Fruit fly (Drosophila melanogaster) whole organism, embryonic: ENCODE results near the gene CG1703.
A peak's percentile ranks its signal among the peaks of the same experiment; 100 is the strongest.

ENCODE experiments used
- Atf3 ChIP-seq: fragments of 200-800 bp; sonication (Bioruptor generic); optimal IDR thresholded peaks from 3 replicates; lab custom pipeline; 2016; ENCODE audit warnings: missing biosample characterization, missing genetic modification characterization
- Blimp-1 ChIP-seq: fragments of 200-800 bp; sonication (Bioruptor generic); optimal IDR thresholded peaks from 3 replicates; lab custom pipeline; 2018; ENCODE audit warnings: missing biosample characterization, missing genetic modification characterization, mild to moderate bottlenecking, moderate library complexity, missing genetic modification reagents
- C15 ChIP-seq: fragments of 200-800 bp; sonication (Bioruptor generic); IDR thresholded peaks from 3 replicates; pipeline ENCODE4 v1.3.6; 2022; ENCODE audit warnings: missing biosample characterization, missing genetic modification characterization
- CG11093 ChIP-seq: fragments of 200-800 bp; sonication (Bioruptor generic); IDR thresholded peaks from 3 replicates; pipeline ENCODE4 v1.3.6; 2022; ENCODE audit warnings: missing biosample characterization, missing genetic modification characterization
- CG12219 ChIP-seq: fragments of 200-800 bp; sonication (Bioruptor generic); optimal IDR thresholded peaks from 3 replicates; lab custom pipeline; 2018; ENCODE audit warnings: missing biosample characterization, mild to moderate bottlenecking, missing genetic modification characterization
- CG12659 ChIP-seq: fragments of 200-800 bp; sonication (Bioruptor generic); optimal IDR thresholded peaks from 3 replicates; lab custom pipeline; 2017; ENCODE audit warnings: mild to moderate bottlenecking, missing biosample characterization, missing genetic modification reagents, missing genetic modification characterization
- CG13287 ChIP-seq: fragments of 200-800 bp; sonication (Bioruptor generic); IDR thresholded peaks from 2 replicates; pipeline ENCODE4 v1.3.6; 2022; ENCODE audit warnings: missing biosample characterization, missing genetic modification characterization; ENCODE audit not compliant: partially characterized antibody
- CG13624 ChIP-seq: fragments of 200-800 bp; sonication (Bioruptor generic); optimal IDR thresholded peaks from 2 replicates; lab custom pipeline; 2016; ENCODE audit warnings: missing biosample characterization, missing genetic modification characterization
- CG2120 ChIP-seq: fragments of 200-800 bp; sonication (Bioruptor generic); optimal IDR thresholded peaks from 3 replicates; lab custom pipeline; 2016; ENCODE audit warnings: missing biosample characterization, missing genetic modification characterization
- CG2199 ChIP-seq: fragments of 200-800 bp; sonication (Bioruptor generic); IDR thresholded peaks from 3 replicates; pipeline ENCODE4 v1.3.6; 2022; ENCODE audit warnings: missing biosample characterization, missing genetic modification characterization
- CG30020 ChIP-seq: fragments of 200-800 bp; optimal IDR thresholded peaks from 2 replicates; lab custom pipeline; 2019; ENCODE audit warnings: missing biosample characterization, mild to moderate bottlenecking, missing genetic modification characterization, moderate library complexity
- CG30403 ChIP-seq: fragments of 200-800 bp; sonication (Bioruptor generic); optimal IDR thresholded peaks from 3 replicates; lab custom pipeline; 2016; ENCODE audit warnings: missing biosample characterization, missing genetic modification characterization
- CG31224 ChIP-seq: fragments of 200-800 bp; sonication (Bioruptor generic); IDR thresholded peaks from 2 replicates; pipeline ENCODE4 v1.3.6; 2022; ENCODE audit warnings: missing biosample characterization, missing genetic modification characterization
- CG4282 ChIP-seq: fragments of 200-800 bp; sonication (Bioruptor generic); optimal IDR thresholded peaks from 2 replicates; lab custom pipeline; 2016; ENCODE audit warnings: missing biosample characterization, missing genetic modification characterization
- CG4854 ChIP-seq: fragments of 200-800 bp; sonication (Bioruptor generic); optimal IDR thresholded peaks from 2 replicates; lab custom pipeline; 2016; ENCODE audit warnings: missing biosample characterization, missing genetic modification characterization, inconsistent platforms
- CG5180 ChIP-seq: fragments of 200-800 bp; sonication (Bioruptor generic); optimal IDR thresholded peaks from 3 replicates; lab custom pipeline; 2017; ENCODE audit warnings: missing biosample characterization, missing genetic modification characterization, mild to moderate bottlenecking, moderate library complexity, missing genetic modification reagents
- CG6683 ChIP-seq: fragments of 200-800 bp; sonication (Bioruptor generic); optimal IDR thresholded peaks from 2 replicates; lab custom pipeline; 2017; ENCODE audit warnings: missing biosample characterization, mild to moderate bottlenecking, missing genetic modification characterization, missing genetic modification reagents
- CG6813 ChIP-seq: fragments of 200-800 bp; sonication (Bioruptor generic); optimal IDR thresholded peaks from 2 replicates; lab custom pipeline; 2017; ENCODE audit warnings: missing biosample characterization, missing genetic modification characterization, mild to moderate bottlenecking, moderate library complexity, missing genetic modification reagents
- CG8388 ChIP-seq: fragments of 200-800 bp; sonication (Bioruptor generic); optimal IDR thresholded peaks from 2 replicates; lab custom pipeline; 2019; ENCODE audit warnings: missing biosample characterization, mild to moderate bottlenecking, missing genetic modification characterization, moderate library complexity
- Camta ChIP-seq: fragments of 200-800 bp; sonication (Bioruptor generic); optimal IDR thresholded peaks from 2 replicates; lab custom pipeline; 2016; ENCODE audit warnings: missing biosample characterization, missing genetic modification characterization
- D19A ChIP-seq: fragments of 200-800 bp; optimal IDR thresholded peaks from 3 replicates; lab custom pipeline; 2019; ENCODE audit warnings: missing biosample characterization, mild to moderate bottlenecking, missing genetic modification characterization, moderate library complexity
- Dad ChIP-seq: fragments of 200-800 bp; sonication (Bioruptor generic); optimal IDR thresholded peaks from 3 replicates; lab custom pipeline; 2016; ENCODE audit warnings: missing biosample characterization, missing genetic modification characterization
- Doc2 ChIP-seq: fragments of 200-800 bp; sonication (Bioruptor generic); IDR thresholded peaks from 2 replicates; pipeline ENCODE4 v1.3.6; 2022; ENCODE audit warnings: missing biosample characterization, missing genetic modification characterization
- E2f1 ChIP-seq: fragments of 200-800 bp; sonication (Bioruptor generic); IDR thresholded peaks from 2 replicates; pipeline ENCODE4 v1.3.6; 2022; ENCODE audit warnings: missing biosample characterization, missing genetic modification characterization
- Fer1 ChIP-seq: fragments of 200-800 bp; sonication (Bioruptor generic); optimal IDR thresholded peaks from 2 replicates; lab custom pipeline; 2017; ENCODE audit warnings: missing biosample characterization, mild to moderate bottlenecking, missing genetic modification characterization
- Hey ChIP-seq: fragments of 200-800 bp; sonication (Bioruptor generic); optimal IDR thresholded peaks from 3 replicates; lab custom pipeline; 2018; ENCODE audit warnings: missing biosample characterization, mild to moderate bottlenecking, missing genetic modification characterization
- NC2α ChIP-seq: fragments of 200-800 bp; sonication (Bioruptor generic); optimal IDR thresholded peaks from 2 replicates; lab custom pipeline; 2016; ENCODE audit warnings: missing biosample characterization, missing genetic modification characterization
- PHDP ChIP-seq: fragments of 200-800 bp; sonication (Bioruptor generic); optimal IDR thresholded peaks from 3 replicates; lab custom pipeline; 2018; ENCODE audit warnings: missing biosample characterization, mild to moderate bottlenecking, missing genetic modification characterization, moderate library complexity
- Pdp1 ChIP-seq, 2 experiments: fragments of 200-800 bp; sonication (Bioruptor generic); optimal IDR thresholded peaks; 3 replicates each; lab custom pipeline; 2016; ENCODE audit warnings: missing biosample characterization in 2 of 2, missing genetic modification characterization in 2 of 2, mild to moderate bottlenecking in 1 of 2, moderate library complexity in 1 of 2
- Ravus ChIP-seq: fragments of 200-800 bp; sonication (Bioruptor generic); IDR thresholded peaks from 2 replicates; pipeline ENCODE4 v1.3.6; 2022; ENCODE audit warnings: missing biosample characterization, missing genetic modification characterization
- Rx ChIP-seq: fragments of 200-800 bp; sonication (Bioruptor generic); IDR thresholded peaks from 2 replicates; pipeline ENCODE4 v1.3.6; 2022; ENCODE audit warnings: missing biosample characterization, missing genetic modification characterization
- amos ChIP-seq: fragments of 200-800 bp; sonication (Bioruptor generic); IDR thresholded peaks from 2 replicates; pipeline ENCODE4 v1.3.6; 2022; ENCODE audit warnings: missing biosample characterization, missing genetic modification characterization; ENCODE audit not compliant: partially characterized antibody
- chif ChIP-seq, 2 experiments: fragments of 200-800 bp; sonication (Bioruptor generic); optimal IDR thresholded peaks; 3 replicates each; lab custom pipeline; 2016; ENCODE audit warnings: missing biosample characterization in 2 of 2, missing genetic modification characterization in 2 of 2
- chm ChIP-seq: fragments of 200-800 bp; sonication (Bioruptor generic); IDR thresholded peaks from 2 replicates; pipeline ENCODE4 v1.3.6; 2022; ENCODE audit warnings: missing biosample characterization, missing genetic modification characterization
- ci ChIP-seq: fragments of 200-800 bp; sonication (Bioruptor generic); IDR thresholded peaks from 3 replicates; pipeline ENCODE4 v1.3.6; 2022; ENCODE audit warnings: missing biosample characterization, missing genetic modification characterization
- corto ChIP-seq: fragments of 200-800 bp; sonication (Bioruptor generic); optimal IDR thresholded peaks from 2 replicates; lab custom pipeline; 2016; ENCODE audit warnings: missing biosample characterization, mild to moderate bottlenecking, missing genetic modification characterization, moderate library complexity
- danr ChIP-seq: fragments of 200-800 bp; sonication (Bioruptor generic); IDR thresholded peaks from 2 replicates; pipeline ENCODE4 v1.3.6; 2022; ENCODE audit warnings: missing biosample characterization, missing genetic modification characterization
- dmrt99B ChIP-seq: fragments of 200-800 bp; sonication (Bioruptor generic); optimal IDR thresholded peaks from 2 replicates; lab custom pipeline; 2018; ENCODE audit warnings: missing biosample characterization, mild to moderate bottlenecking, missing genetic modification characterization, moderate library complexity
- dysf ChIP-seq: fragments of 200-800 bp; sonication (Bioruptor generic); IDR thresholded peaks from 3 replicates; pipeline ENCODE4 v1.3.6; 2022; ENCODE audit warnings: missing biosample characterization, missing genetic modification characterization
- kay ChIP-seq: fragments of 200-800 bp; sonication (Bioruptor generic); optimal IDR thresholded peaks from 2 replicates; lab custom pipeline; 2016; ENCODE audit warnings: missing biosample characterization, missing genetic modification characterization
- lmd ChIP-seq: fragments of 200-800 bp; sonication (Bioruptor generic); IDR thresholded peaks from 2 replicates; pipeline ENCODE4 v1.3.6; 2022; ENCODE audit warnings: missing biosample characterization, missing genetic modification characterization
- mam ChIP-seq: fragments of 200-800 bp; sonication (Bioruptor generic); optimal IDR thresholded peaks from 3 replicates; lab custom pipeline; 2016; ENCODE audit warnings: missing biosample characterization, missing genetic modification characterization
- mld ChIP-seq: fragments of 200-800 bp; sonication (Bioruptor generic); IDR thresholded peaks from 3 replicates; pipeline ENCODE4 v1.3.6; 2022; ENCODE audit warnings: missing biosample characterization, missing genetic modification characterization; ENCODE audit not compliant: partially characterized antibody
- nerfin-1 ChIP-seq: fragments of 200-800 bp; sonication (Bioruptor generic); optimal IDR thresholded peaks from 3 replicates; lab custom pipeline; 2019; ENCODE audit warnings: missing biosample characterization, mild to moderate bottlenecking, missing genetic modification characterization, moderate library complexity
- otp ChIP-seq: fragments of 200-800 bp; sonication (Bioruptor generic); IDR thresholded peaks from 3 replicates; pipeline ENCODE4, ENCODE4 v1.3.6; 2022; ENCODE audit warnings: missing biosample characterization, missing genetic modification characterization
- pnt ChIP-seq: fragments of 200-800 bp; sonication (Bioruptor generic); optimal IDR thresholded peaks from 3 replicates; lab custom pipeline; 2016; ENCODE audit warnings: missing biosample characterization, missing genetic modification characterization
- psq ChIP-seq: fragments of 200-800 bp; sonication (Bioruptor generic); optimal IDR thresholded peaks from 2 replicates; lab custom pipeline; 2017; ENCODE audit warnings: missing biosample characterization, missing genetic modification characterization
- sob ChIP-seq: fragments of 200-800 bp; sonication (Bioruptor generic); IDR thresholded peaks from 2 replicates; pipeline ENCODE4 v1.3.6; 2022; ENCODE audit warnings: missing biosample characterization, missing genetic modification characterization
- stc ChIP-seq: fragments of 200-800 bp; sonication (Bioruptor generic); IDR thresholded peaks from 2 replicates; pipeline ENCODE4 v1.3.6; 2022; ENCODE audit warnings: missing biosample characterization, missing genetic modification characterization
- vnd ChIP-seq: fragments of 200-800 bp; sonication (Bioruptor generic); IDR thresholded peaks from 3 replicates; pipeline ENCODE4 v1.3.6; 2022; ENCODE audit warnings: missing biosample characterization, missing genetic modification characterization; ENCODE audit not compliant: partially characterized antibody
- vvl ChIP-seq: fragments of 200-800 bp; sonication (Bioruptor generic); IDR thresholded peaks from 2 replicates; pipeline ENCODE4 v1.3.6; 2022; ENCODE audit warnings: missing biosample characterization, missing genetic modification characterization

CG1703 gene

dm6 chrX:11658181-11658842, 46.6 kb downstream of the CG1703 start (continued):
- TF ChIP-seq CG5180 (no peak), CG6683 (GFP tag; lab: Kevin White, UChicago) (no peak), D19A (tag; lab: Kevin White, UChicago) (peak; percentile 25), Atf3 (GFP tag; lab: Kevin White, UChicago) (no peak), NC2α (GFP tag; lab: Kevin White, UChicago) (no peak), mld (GFP tag; lab: Robert Waterston, UW) (no peak), Camta (no peak), pnt (GFP tag; lab: Kevin White, UChicago) (no peak), CG31224 (GFP tag; lab: Robert Waterston, UW) (no peak), dmrt99B (tag; lab: Kevin White, UChicago) (peak; percentile 46), sob (no peak), Hey (tag; lab: Kevin White, UChicago) (no peak), CG13287 (GFP tag; lab: Robert Waterston, UW) (no peak), Fer1 (GFP tag; lab: Kevin White, UChicago) (no peak), corto (GFP tag; lab: Kevin White, UChicago) (no peak), ci (GFP tag; lab: Robert Waterston, UW) (no peak), CG11093 (GFP tag; lab: Robert Waterston, UW) (no peak), dysf (GFP tag; lab: Robert Waterston, UW) (peak; percentile 38; the same call in 1 of the 3 replicates), PHDP (tag; lab: Kevin White, UChicago) (peak; percentile 49), danr (GFP tag; lab: Robert Waterston, UW) (no peak), CG2199 (GFP tag; lab: Robert Waterston, UW) (no peak), Rx (GFP tag; lab: Robert Waterston, UW) (0 out of 2 replicates have a peak, but pooled peaks have one; percentile 10), Dad (no peak), CG12219 (GFP tag; lab: Kevin White, UChicago) (no peak), Doc2 (GFP tag; lab: Robert Waterston, UW) (no peak), CG2120 (GFP tag; lab: Kevin White, UChicago) (no peak), stc (GFP tag; lab: Robert Waterston, UW) (no peak), CG12659 (no peak), Pdp1 (GFP tag; optimal IDR thresholded peaks at IDR 0.05; lab: Kevin White, UChicago) (no peak), mam (GFP tag; lab: Kevin White, UChicago) (no peak), amos (GFP tag; lab: Robert Waterston, UW) (no peak), CG8388 (GFP tag; lab: Kevin White, UChicago) (peak; percentile 47), CG30020 (tag; lab: Kevin White, UChicago) (no peak), vnd (no peak), CG4854 (GFP tag; lab: Kevin White, UChicago) (no peak), Ravus (GFP tag; lab: Robert Waterston, UW) (no peak), vvl (GFP tag; lab: Robert Waterston, UW) (no peak), lmd (GFP tag; lab: Robert Waterston, UW) (0 out of 2 replicates have a peak, but pooled peaks have one; percentile 16), psq (GFP tag; lab: Kevin White, UChicago) (no peak), otp (GFP tag; lab: Robert Waterston, UW) (no peak), E2f1 (GFP tag; lab: Robert Waterston, UW) (no peak), chif (GFP tag; optimal IDR thresholded peaks at IDR 0.05; lab: Kevin White, UChicago) (no peak), nerfin-1 (tag; lab: Kevin White, UChicago) (no peak), CG30403 (GFP tag; lab: Kevin White, UChicago) (no peak), Blimp-1 (GFP tag; lab: Kevin White, UChicago) (peak; percentile 61), chm (GFP tag; lab: Robert Waterston, UW) (no peak), CG4282 (no peak), CG13624 (no peak), kay (no peak), C15 (GFP tag; lab: Robert Waterston, UW) (no peak), CG6813 (GFP tag; lab: Kevin White, UChicago) (no peak)
